Worm (Caenorhabditis elegans) whole organism, late embryonic: ENCODE data around the gene rbbp-5.

Experiments used
- F13H6.1 ChIP-seq: sonication (generic microtip); optimal IDR thresholded peaks from 2 replicates; lab custom pipeline; 2016; ENCODE audit warnings: missing genetic modification characterization, missing compliant biosample characterization
- Y22D7AL.16 ChIP-seq: sonication (generic microtip); optimal IDR thresholded peaks from 2 replicates; lab custom pipeline; 2016; ENCODE audit warnings: missing genetic modification characterization, missing compliant biosample characterization
- ahr-1 ChIP-seq: sonication (generic microtip); optimal IDR thresholded peaks from 2 replicates; lab custom pipeline; 2016; ENCODE audit warnings: missing genetic modification characterization, missing compliant biosample characterization
- ceh-14 ChIP-seq: sonication (generic microtip); optimal IDR thresholded peaks from 2 replicates; lab custom pipeline; 2016; ENCODE audit warnings: missing genotype, missing genetic modification characterization, missing compliant biosample characterization
- ceh-18 ChIP-seq: sonication (generic microtip); optimal IDR thresholded peaks from 2 replicates; lab custom pipeline; 2016; ENCODE audit warnings: missing genetic modification characterization, missing compliant biosample characterization
- ceh-19 ChIP-seq: fragments of 200-800 bp; sonication (Bioruptor generic); optimal IDR thresholded peaks from 2 replicates; lab custom pipeline; 2018; ENCODE audit warnings: mild to moderate bottlenecking, missing genetic modification characterization, missing compliant biosample characterization
- ceh-2 ChIP-seq: sonication (generic microtip); optimal IDR thresholded peaks from 2 replicates; lab custom pipeline; 2016; ENCODE audit warnings: missing genotype, missing genetic modification characterization, missing compliant biosample characterization
- ceh-22 ChIP-seq: sonication (generic microtip); optimal IDR thresholded peaks from 2 replicates; lab custom pipeline; 2017; ENCODE audit warnings: missing biosample characterization, missing genetic modification characterization
- ceh-24 ChIP-seq: sonication (generic microtip); optimal IDR thresholded peaks from 2 replicates; lab custom pipeline; 2016; ENCODE audit warnings: mild to moderate bottlenecking, missing genetic modification characterization, missing compliant biosample characterization
- ceh-30 ChIP-seq: fragments of 150-350 bp; optimal IDR thresholded peaks from 2 replicates; lab custom pipeline; 2014; ENCODE audit warnings: missing biosample characterization, missing genetic modification characterization
- ceh-31 ChIP-seq: sonication (generic microtip); optimal IDR thresholded peaks from 2 replicates; lab custom pipeline; 2016; ENCODE audit warnings: missing genetic modification characterization, missing compliant biosample characterization
- ets-4 ChIP-seq: sonication (generic microtip); optimal IDR thresholded peaks from 2 replicates; lab custom pipeline; 2016; ENCODE audit warnings: missing genetic modification characterization, missing compliant biosample characterization
- fax-1 ChIP-seq: sonication (generic microtip); optimal IDR thresholded peaks from 2 replicates; lab custom pipeline; 2016; ENCODE audit warnings: missing genotype, missing genetic modification characterization, missing compliant biosample characterization
- hlh-13 ChIP-seq: fragments of 200-800 bp; sonication (Bioruptor generic); optimal IDR thresholded peaks from 2 replicates; lab custom pipeline; 2018; ENCODE audit warnings: mild to moderate bottlenecking, missing genetic modification characterization, missing compliant biosample characterization
- hlh-30 ChIP-seq: sonication (generic microtip); optimal IDR thresholded peaks from 2 replicates; lab custom pipeline; 2017; ENCODE audit warnings: antibody characterized with exemption, missing genetic modification characterization, missing compliant biosample characterization; ENCODE audit not compliant: insufficient read depth
- lim-6 ChIP-seq: sonication (generic microtip); optimal IDR thresholded peaks from 2 replicates; lab custom pipeline; 2016; ENCODE audit warnings: missing genetic modification characterization, missing compliant biosample characterization
- lin-11 ChIP-seq: fragments of 200-800 bp; sonication (Bioruptor generic); optimal IDR thresholded peaks from 2 replicates; lab custom pipeline; 2018; ENCODE audit warnings: mild to moderate bottlenecking, missing genetic modification characterization, missing compliant biosample characterization
- mec-3 ChIP-seq: sonication (generic microtip); optimal IDR thresholded peaks from 2 replicates; lab custom pipeline; 2016; ENCODE audit warnings: borderline replicate concordance, missing genetic modification characterization, missing compliant biosample characterization
- nhr-11 ChIP-seq: fragments of 150-350 bp; optimal IDR thresholded peaks from 2 replicates; lab custom pipeline; 2014; ENCODE audit warnings: missing biosample characterization, missing genetic modification characterization
- nhr-232 ChIP-seq: sonication (generic microtip); optimal IDR thresholded peaks from 2 replicates; lab custom pipeline; 2016; ENCODE audit warnings: missing genetic modification characterization, missing compliant biosample characterization
- pag-3 ChIP-seq: sonication (generic microtip); optimal IDR thresholded peaks from 2 replicates; lab custom pipeline; 2016; ENCODE audit warnings: missing compliant biosample characterization, missing genetic modification characterization, borderline replicate concordance
- pat-9 ChIP-seq: fragments of 200-800 bp; sonication (Bioruptor generic); optimal IDR thresholded peaks from 2 replicates; lab custom pipeline; 2018; ENCODE audit warnings: mild to moderate bottlenecking, missing genetic modification characterization, moderate library complexity, missing compliant biosample characterization
- pha-4 ChIP-seq: fragments of 150-350 bp; optimal IDR thresholded peaks from 2 replicates; lab custom pipeline; 2018; ENCODE audit warnings: missing biosample characterization, missing genetic modification reagents, missing genetic modification characterization
- pqm-1 ChIP-seq: sonication (generic microtip); optimal IDR thresholded peaks from 2 replicates; lab custom pipeline; 2016; ENCODE audit warnings: missing genetic modification characterization, missing compliant biosample characterization
- ref-2 ChIP-seq: sonication (generic microtip); optimal IDR thresholded peaks from 2 replicates; lab custom pipeline; 2016; ENCODE audit warnings: missing genetic modification characterization, missing compliant biosample characterization
- rnt-1 ChIP-seq: sonication (generic microtip); optimal IDR thresholded peaks from 2 replicates; lab custom pipeline; 2016; ENCODE audit warnings: missing genetic modification characterization, missing compliant biosample characterization
- sdc-2 ChIP-seq: sonication (generic microtip); optimal IDR thresholded peaks from 2 replicates; lab custom pipeline; 2016; ENCODE audit warnings: missing genotype, missing genetic modification characterization, missing compliant biosample characterization
- tbx-2 ChIP-seq: sonication (generic microtip); optimal IDR thresholded peaks from 2 replicates; lab custom pipeline; 2016; ENCODE audit warnings: missing genetic modification characterization, missing compliant biosample characterization
- tbx-7 ChIP-seq: sonication (generic microtip); optimal IDR thresholded peaks from 2 replicates; lab custom pipeline; 2016; ENCODE audit warnings: missing genotype, missing genetic modification characterization, missing compliant biosample characterization
- unc-42 ChIP-seq: sonication (generic microtip); optimal IDR thresholded peaks from 2 replicates; lab custom pipeline; 2016; ENCODE audit warnings: missing genotype, missing genetic modification characterization, missing compliant biosample characterization
- unc-55 ChIP-seq: sonication (generic microtip); optimal IDR thresholded peaks from 2 replicates; lab custom pipeline; 2017; ENCODE audit warnings: missing biosample characterization, missing genetic modification reagents, missing genetic modification characterization
- unc-86 ChIP-seq: sonication (generic microtip); optimal IDR thresholded peaks from 2 replicates; lab custom pipeline; 2016; ENCODE audit warnings: missing genetic modification characterization, missing compliant biosample characterization
- zip-5 ChIP-seq: sonication (generic microtip); optimal IDR thresholded peaks from 2 replicates; lab custom pipeline; 2016; ENCODE audit warnings: missing genetic modification characterization, missing compliant biosample characterization

The rbbp-5 gene

ce11 chrII:6135530-6135929 lies 37.9 kb downstream of the rbbp-5 start:
- no peak for TF ChIP-seq fax-1 (tag; lab: Kevin White, UChicago)
- TF ChIP-seq ceh-30 (tag; lab: Kevin White, UChicago), result no peak
- TF ChIP-seq ceh-18 (tag; lab: Kevin White, UChicago), result no peak
- TF ChIP-seq lim-6, result no peak
- no peak for TF ChIP-seq unc-86 (tag; lab: Kevin White, UChicago)
- TF ChIP-seq ceh-22, result no peak
- no peak for TF ChIP-seq hlh-30 (tag; lab: Kevin White, UChicago)
- TF ChIP-seq sdc-2 (tag; lab: Kevin White, UChicago), result no peak
- TF ChIP-seq ceh-31, result no peak
- no peak for TF ChIP-seq pat-9 (tag; lab: Kevin White, UChicago)
- TF ChIP-seq, all 69 proteins: peak for 0

ce11 chrII:6136712-6137111 lies 39.1 kb downstream of the rbbp-5 start:
- peak; percentile 37 for TF ChIP-seq ceh-18 (tag; lab: Kevin White, UChicago)
- TF ChIP-seq rnt-1 (tag; lab: Kevin White, UChicago), result peak; percentile 3
- TF ChIP-seq unc-55 (GFP tag; lab: Kevin White, UChicago), result peak; percentile 71
- no peak for TF ChIP-seq tbx-2 (tag; lab: Kevin White, UChicago)
- TF ChIP-seq, all 69 proteins: peak for 3

- TF ChIP-seq nhr-232 (tag; lab: Kevin White, UChicago) (no peak), pqm-1 (tag; lab: Kevin White, UChicago) (no peak), zip-5 (no peak), tbx-7 (no peak), unc-42 (tag; lab: Kevin White, UChicago) (peak; percentile 71)
Measured at ce11 chrII:6138138-6138537, 40.5 kb downstream of the rbbp-5 start.

ce11 chrII:6139484-6139883 lies 41.9 kb downstream of the rbbp-5 start:
- TF ChIP-seq hlh-13 (GFP tag; lab: Kevin White, UChicago) (no peak), unc-42 (tag; lab: Kevin White, UChicago) (peak; percentile 69)
- TF ChIP-seq, all 69 proteins: peak for 1

- TF ChIP-seq ref-2 (no peak), unc-42 (tag; lab: Kevin White, UChicago) (peak; percentile 53)
Measured at ce11 chrII:6142539-6142938, 44.9 kb downstream of the rbbp-5 start.

- TF ChIP-seq sdc-2 (tag; lab: Kevin White, UChicago) (no peak), mec-3 (tag; lab: Kevin White, UChicago) (no peak), ceh-14 (tag; lab: Kevin White, UChicago) (no peak), ceh-2 (tag; lab: Kevin White, UChicago) (no peak), ets-4 (no peak), F13H6.1 (no peak), ahr-1 (tag; lab: Kevin White, UChicago) (no peak), lin-11 (tag; lab: Kevin White, UChicago) (no peak), ceh-22 (no peak), pha-4 (tag; lab: Kevin White, UChicago) (no peak), ref-2 (no peak), ceh-19 (GFP tag; lab: Kevin White, UChicago) (no peak), pqm-1 (tag; lab: Kevin White, UChicago) (no peak), ceh-30 (tag; lab: Kevin White, UChicago) (no peak), ceh-24 (tag; lab: Kevin White, UChicago) (no peak), nhr-11 (tag; lab: Kevin White, UChicago) (no peak), pag-3 (tag; lab: Kevin White, UChicago) (no peak), fax-1 (tag; lab: Kevin White, UChicago) (no peak), lim-6 (no peak), Y22D7AL.16 (tag; lab: Kevin White, UChicago) (no peak)
Measured at ce11 chrII:6147131-6147530, 49.5 kb downstream of the rbbp-5 start.
